Fruit fly (Drosophila melanogaster) whole organism, embryonic: ENCODE data around the gene ckd.

Experiments used
- Bdp1 ChIP-seq: fragments of 200-800 bp; sonication (Bioruptor generic); optimal IDR thresholded peaks from 3 replicates; lab custom pipeline; 2016; ENCODE audit warnings: missing biosample characterization, missing genetic modification characterization
- C15 ChIP-seq: fragments of 200-800 bp; sonication (Bioruptor generic); IDR thresholded peaks from 3 replicates; pipeline ENCODE4 v1.3.6; 2022; ENCODE audit warnings: missing biosample characterization, missing genetic modification characterization
- CG1024 ChIP-seq: fragments of 200-800 bp; sonication (Bioruptor generic); IDR thresholded peaks from 2 replicates; pipeline ENCODE4 v1.3.6; 2022; ENCODE audit warnings: missing biosample characterization, missing genetic modification characterization
- CG10979 ChIP-seq: fragments of 200-800 bp; sonication (Bioruptor generic); optimal IDR thresholded peaks from 2 replicates; lab custom pipeline; 2018; ENCODE audit warnings: missing biosample characterization, mild to moderate bottlenecking, missing genetic modification characterization, moderate library complexity
- CG11695 ChIP-seq: fragments of 200-800 bp; sonication (Bioruptor generic); IDR thresholded peaks from 3 replicates; pipeline ENCODE4 v1.3.6; 2022; ENCODE audit warnings: missing biosample characterization, missing genetic modification characterization
- CG12236 ChIP-seq: fragments of 200-800 bp; sonication (Bioruptor generic); optimal IDR thresholded peaks from 2 replicates; lab custom pipeline; 2016; ENCODE audit warnings: missing biosample characterization, missing genetic modification characterization
- CG14050 ChIP-seq: fragments of 200-800 bp; sonication (Bioruptor generic); IDR thresholded peaks from 3 replicates; pipeline ENCODE4 v1.3.6; 2022; ENCODE audit warnings: missing biosample characterization, missing genetic modification characterization
- CG14710 ChIP-seq: fragments of 200-800 bp; sonication (Bioruptor generic); optimal IDR thresholded peaks from 3 replicates; lab custom pipeline; 2019; ENCODE audit warnings: missing biosample characterization, mild to moderate bottlenecking, missing genetic modification characterization, moderate library complexity
- CG18011 ChIP-seq: fragments of 200-800 bp; sonication (Bioruptor generic); optimal IDR thresholded peaks from 2 replicates; lab custom pipeline; 2017; ENCODE audit warnings: missing biosample characterization, missing genetic modification characterization, mild to moderate bottlenecking, moderate library complexity, missing genotype
- CG18619 ChIP-seq: fragments of 200-800 bp; sonication (Bioruptor generic); optimal IDR thresholded peaks from 3 replicates; lab custom pipeline; 2017; ENCODE audit warnings: missing biosample characterization, mild to moderate bottlenecking, missing genetic modification characterization
- CG4707 ChIP-seq: fragments of 200-800 bp; sonication (Bioruptor generic); optimal IDR thresholded peaks from 2 replicates; lab custom pipeline; 2018; ENCODE audit warnings: missing biosample characterization, mild to moderate bottlenecking, missing genetic modification characterization, moderate library complexity
- CG4730 ChIP-seq: fragments of 200-800 bp; sonication (Bioruptor generic); IDR thresholded peaks from 2 replicates; pipeline ENCODE4 v1.3.6; 2022; ENCODE audit warnings: missing biosample characterization, missing genetic modification characterization
- CG4820 ChIP-seq: fragments of 200-800 bp; sonication (Bioruptor generic); optimal IDR thresholded peaks from 3 replicates; lab custom pipeline; 2016; ENCODE audit warnings: missing biosample characterization, missing genetic modification characterization
- CG6765 ChIP-seq: fragments of 200-800 bp; sonication (Bioruptor generic); optimal IDR thresholded peaks from 3 replicates; lab custom pipeline; 2017; ENCODE audit warnings: missing biosample characterization, mild to moderate bottlenecking, missing genetic modification characterization
- CG7745 ChIP-seq: fragments of 200-800 bp; sonication (Bioruptor generic); optimal IDR thresholded peaks from 2 replicates; lab custom pipeline; 2018; ENCODE audit warnings: missing biosample characterization, mild to moderate bottlenecking, missing genetic modification characterization, moderate library complexity
- CG8924 ChIP-seq: fragments of 200-800 bp; optimal IDR thresholded peaks from 3 replicates; lab custom pipeline; 2019; ENCODE audit warnings: missing biosample characterization, mild to moderate bottlenecking, missing genetic modification characterization, moderate library complexity
- CG9437 ChIP-seq: fragments of 200-800 bp; sonication (Bioruptor generic); optimal IDR thresholded peaks from 2 replicates; lab custom pipeline; 2018; ENCODE audit warnings: missing biosample characterization, mild to moderate bottlenecking, missing genetic modification characterization
- Deaf1 ChIP-seq: fragments of 200-800 bp; optimal IDR thresholded peaks from 3 replicates; lab custom pipeline; 2019; ENCODE audit warnings: missing biosample characterization, mild to moderate bottlenecking, missing genetic modification characterization, moderate library complexity
- Doc2 ChIP-seq: fragments of 200-800 bp; sonication (Bioruptor generic); IDR thresholded peaks from 2 replicates; pipeline ENCODE4 v1.3.6; 2022; ENCODE audit warnings: missing biosample characterization, missing genetic modification characterization
- Drgx ChIP-seq: fragments of 200-800 bp; sonication (Bioruptor generic); IDR thresholded peaks from 2 replicates; pipeline ENCODE4 v1.3.6; 2022; ENCODE audit warnings: missing biosample characterization, missing genetic modification characterization
- Elba2 ChIP-seq: fragments of 200-800 bp; sonication (Bioruptor generic); optimal IDR thresholded peaks from 3 replicates; lab custom pipeline; 2016; ENCODE audit warnings: missing biosample characterization, missing genetic modification characterization
- Gug ChIP-seq: fragments of 200-800 bp; sonication (Bioruptor generic); IDR thresholded peaks from 4 replicates; pipeline ENCODE4 v1.3.6; 2022; ENCODE audit warnings: missing biosample characterization, missing genetic modification characterization
- HHEX ChIP-seq: fragments of 200-800 bp; sonication (Bioruptor generic); optimal IDR thresholded peaks from 3 replicates; lab custom pipeline; 2017; ENCODE audit warnings: missing biosample characterization, mild to moderate bottlenecking, missing genetic modification characterization, missing genetic modification reagents
- Hr51 ChIP-seq, 2 experiments: fragments of 200-800 bp; sonication (Bioruptor generic); optimal IDR thresholded peaks; 2 replicates in 1 of 2; 3 replicates in 1 of 2; lab custom pipeline; 2016 to 2018; ENCODE audit warnings: missing biosample characterization in 2 of 2, missing genetic modification characterization in 2 of 2, mild to moderate bottlenecking in 1 of 2, moderate library complexity in 1 of 2
- MBD-R2 ChIP-seq: fragments of 200-800 bp; sonication (Bioruptor generic); IDR thresholded peaks from 2 replicates; pipeline ENCODE4 v1.3.6; 2022; ENCODE audit warnings: missing biosample characterization, missing genetic modification characterization
- Nf-YB ChIP-seq: fragments of 200-800 bp; sonication (Bioruptor generic); optimal IDR thresholded peaks from 3 replicates; lab custom pipeline; 2019; ENCODE audit warnings: missing biosample characterization, mild to moderate bottlenecking, missing genetic modification characterization, moderate library complexity
- Taf1 ChIP-seq: fragments of 200-800 bp; sonication (Bioruptor generic); IDR thresholded peaks from 2 replicates; pipeline ENCODE4 v1.3.6; 2022; ENCODE audit warnings: missing biosample characterization, missing genetic modification characterization
- Trl ChIP-seq, 3 experiments: fragments of >200 bp in 2 of 3; fragments of 200-800 bp in 1 of 3; sonication (Bioruptor generic) in 1 of 3; optimal IDR thresholded peaks; 2 replicates in 1 of 3; 3 replicates in 2 of 3; lab custom pipeline; 2016 to 2017; ENCODE audit warnings: missing biosample characterization in 1 of 3, missing genetic modification characterization in 1 of 3
- Usf ChIP-seq: fragments of 200-800 bp; sonication (Bioruptor generic); optimal IDR thresholded peaks from 2 replicates; lab custom pipeline; 2017; ENCODE audit warnings: missing genotype, missing biosample characterization, missing genetic modification characterization
- Xbp1 ChIP-seq: fragments of 200-800 bp; sonication (Bioruptor generic); optimal IDR thresholded peaks from 3 replicates; lab custom pipeline; 2016; ENCODE audit warnings: missing biosample characterization, mild to moderate bottlenecking, missing genetic modification characterization
- bab2 ChIP-seq: fragments of 200-800 bp; sonication (Bioruptor generic); optimal IDR thresholded peaks from 2 replicates; lab custom pipeline; 2016; ENCODE audit warnings: missing biosample characterization, missing genetic modification characterization
- danr ChIP-seq: fragments of 200-800 bp; sonication (Bioruptor generic); IDR thresholded peaks from 2 replicates; pipeline ENCODE4 v1.3.6; 2022; ENCODE audit warnings: missing biosample characterization, missing genetic modification characterization
- dati ChIP-seq: fragments of 200-800 bp; sonication (Bioruptor generic); IDR thresholded peaks from 2 replicates; pipeline ENCODE4 v1.3.6; 2022; ENCODE audit warnings: missing biosample characterization, missing genetic modification characterization
- dysf ChIP-seq: fragments of 200-800 bp; sonication (Bioruptor generic); IDR thresholded peaks from 3 replicates; pipeline ENCODE4 v1.3.6; 2022; ENCODE audit warnings: missing biosample characterization, missing genetic modification characterization
- ham ChIP-seq: fragments of 200-800 bp; sonication (Bioruptor generic); IDR thresholded peaks from 2 replicates; pipeline ENCODE4 v1.3.6; 2022; ENCODE audit warnings: missing biosample characterization, missing genetic modification characterization
- hkb ChIP-seq, 2 experiments: fragments of 200-800 bp in 1 of 2; fragments of >200 bp in 1 of 2; sonication (Bioruptor generic) in 1 of 2; IDR thresholded peaks in 1 of 2; optimal IDR thresholded peaks in 1 of 2; 2 replicates each; pipeline versions ENCODE4 v1.3.6 to Lab custom; 2017 to 2022; ENCODE audit warnings: missing biosample characterization in 1 of 2, missing genetic modification characterization in 1 of 2
- hth ChIP-seq: fragments of >200 bp; optimal IDR thresholded peaks from 2 replicates; lab custom pipeline; 2017; ENCODE audit warnings: inconsistent platforms
- knrl ChIP-seq: fragments of 200-800 bp; sonication (Bioruptor generic); IDR thresholded peaks from 3 replicates; pipeline ENCODE4 v1.3.6; 2022; ENCODE audit warnings: missing biosample characterization, missing genetic modification characterization; ENCODE audit not compliant: partially characterized antibody
- lmd ChIP-seq: fragments of 200-800 bp; sonication (Bioruptor generic); IDR thresholded peaks from 2 replicates; pipeline ENCODE4 v1.3.6; 2022; ENCODE audit warnings: missing biosample characterization, missing genetic modification characterization
- nmo ChIP-seq: fragments of 200-800 bp; sonication (Bioruptor generic); optimal IDR thresholded peaks from 2 replicates; lab custom pipeline; 2018; ENCODE audit warnings: missing biosample characterization, mild to moderate bottlenecking, missing genetic modification characterization, moderate library complexity
- org-1 ChIP-seq: fragments of 200-800 bp; sonication (Bioruptor generic); optimal IDR thresholded peaks from 2 replicates; lab custom pipeline; 2017; ENCODE audit warnings: missing biosample characterization, missing genetic modification characterization
- pum ChIP-seq: fragments of 200-800 bp; sonication (Bioruptor generic); optimal IDR thresholded peaks from 2 replicates; lab custom pipeline; 2016; ENCODE audit warnings: missing biosample characterization, missing genetic modification characterization
- rib ChIP-seq: fragments of 200-800 bp; sonication (Bioruptor generic); IDR thresholded peaks from 2 replicates; pipeline ENCODE4 v1.3.6; 2022; ENCODE audit warnings: missing biosample characterization, missing genetic modification characterization
- stc ChIP-seq: fragments of 200-800 bp; sonication (Bioruptor generic); IDR thresholded peaks from 2 replicates; pipeline ENCODE4 v1.3.6; 2022; ENCODE audit warnings: missing biosample characterization, missing genetic modification characterization
- sug ChIP-seq: fragments of 200-800 bp; optimal IDR thresholded peaks from 2 replicates; lab custom pipeline; 2019; ENCODE audit warnings: missing biosample characterization, mild to moderate bottlenecking, missing genetic modification characterization, moderate library complexity
- unpg ChIP-seq: fragments of 200-800 bp; sonication (Bioruptor generic); optimal IDR thresholded peaks from 3 replicates; lab custom pipeline; 2018; ENCODE audit warnings: missing biosample characterization, mild to moderate bottlenecking, missing genetic modification characterization, moderate library complexity
- wor ChIP-seq: fragments of 200-800 bp; sonication (Bioruptor generic); IDR thresholded peaks from 2 replicates; pipeline ENCODE4 v1.3.6; 2022; ENCODE audit warnings: missing biosample characterization, missing genetic modification characterization
- zfh2 ChIP-seq: fragments of 200-800 bp; sonication (Bioruptor generic); optimal IDR thresholded peaks from 2 replicates; lab custom pipeline; 2016; ENCODE audit warnings: missing biosample characterization, missing genetic modification characterization

ckd gene

DNA sequence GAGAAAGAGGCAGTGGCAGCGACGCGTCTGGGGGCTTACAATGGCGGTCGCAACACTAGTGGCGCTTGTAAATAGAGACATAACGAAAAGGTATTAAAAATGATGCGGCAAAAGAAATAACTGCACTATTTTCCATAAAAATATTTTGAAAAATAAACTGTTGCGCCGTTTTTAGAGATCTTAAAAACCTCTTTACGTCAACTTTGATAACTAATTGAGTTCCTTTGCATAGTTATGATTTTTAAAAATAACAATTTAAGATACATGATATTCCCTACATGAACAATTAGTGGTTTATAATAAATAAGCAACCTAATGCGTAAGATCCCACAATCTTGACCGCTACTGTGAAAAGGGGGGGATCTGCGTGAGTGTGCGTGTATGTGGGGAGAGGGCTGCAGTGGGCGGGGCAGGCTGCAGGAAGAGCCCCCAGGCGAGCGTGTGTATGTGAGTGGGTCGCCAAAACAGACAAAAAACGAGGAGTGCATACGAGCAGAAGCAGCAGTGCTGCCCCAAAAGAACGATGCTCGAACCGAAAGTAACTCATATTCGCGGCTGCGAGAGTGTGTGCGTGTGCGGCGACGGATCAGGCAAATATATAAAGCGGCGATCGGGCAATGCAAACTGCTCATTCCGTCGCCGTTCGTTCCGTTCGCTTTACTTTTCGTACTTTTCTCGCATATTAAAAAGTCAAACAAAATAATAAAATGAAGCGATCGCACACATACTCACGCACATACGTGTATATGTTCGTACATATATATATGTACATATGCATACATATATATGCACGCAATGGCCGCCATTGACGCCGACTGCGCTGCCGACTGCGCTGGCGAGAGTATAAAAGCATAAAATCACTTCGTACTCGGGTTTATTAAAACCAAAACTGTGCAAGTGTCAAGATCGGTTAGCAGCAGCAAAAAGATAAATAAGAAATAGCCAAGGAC, 8.7 kb upstream of the ckd start (continued):
- no peak for TF ChIP-seq CG4707 (GFP tag; lab: Kevin White, UChicago)
- no peak for TF ChIP-seq ham
- no peak for TF ChIP-seq knrl (GFP tag; lab: Robert Waterston, UW)
- TF ChIP-seq CG10979 (tag; lab: Kevin White, UChicago) = peak; percentile 53
- TF ChIP-seq unpg = peak; percentile 21
- TF ChIP-seq CG8924 (tag; lab: Kevin White, UChicago) = peak; percentile 54
- TF ChIP-seq CG11695 = 0 out of 3 replicates have a peak, but pooled peaks have one; percentile 25
- peak; percentile 55 for TF ChIP-seq CG4820
- TF ChIP-seq Xbp1 = peak; percentile 59
- TF ChIP-seq Hr51 (GFP tag; optimal IDR thresholded peaks at IDR 0.05; lab: Kevin White, UChicago) = peak in 1 of 2 experiments; percentile 70
- TF ChIP-seq HHEX = peak; percentile 18
- no peak for TF ChIP-seq Elba2 (GFP tag; lab: Kevin White, UChicago)
- no peak for TF ChIP-seq Gug (GFP tag; lab: Robert Waterston, UW)
- peak; percentile 5 for TF ChIP-seq Nf-YB (GFP tag; lab: Kevin White, UChicago)
- TF ChIP-seq CG9437 (GFP tag; lab: Kevin White, UChicago) = peak; percentile 49
- no peak for TF ChIP-seq sug (tag; lab: Kevin White, UChicago)
- TF ChIP-seq CG1024 (GFP tag; lab: Robert Waterston, UW) = 0 out of 2 replicates have a peak, but pooled peaks have one; percentile 22
- no peak for TF ChIP-seq MBD-R2 (GFP tag; lab: Robert Waterston, UW)
- no peak for TF ChIP-seq C15 (GFP tag; lab: Robert Waterston, UW)
- TF ChIP-seq nmo (GFP tag; lab: Kevin White, UChicago) = peak; percentile 74
- TF ChIP-seq CG12236 (GFP tag; lab: Kevin White, UChicago) = no peak
- no peak for TF ChIP-seq hth
- TF ChIP-seq CG7745 = no peak
- no peak for TF ChIP-seq pum (GFP tag; lab: Kevin White, UChicago)
- peak; percentile 46; the same call in 1 of the 3 replicates for TF ChIP-seq dysf (GFP tag; lab: Robert Waterston, UW)
- no peak for TF ChIP-seq Deaf1
- TF ChIP-seq Taf1 (GFP tag; lab: Robert Waterston, UW) = no peak
- no peak for TF ChIP-seq org-1 (GFP tag; lab: Kevin White, UChicago)
- peak; percentile 79 for TF ChIP-seq Drgx (GFP tag; lab: Robert Waterston, UW)
- TF ChIP-seq zfh2 (GFP tag; lab: Kevin White, UChicago) = no peak
- no peak for TF ChIP-seq Trl (optimal IDR thresholded peaks at IDR 0.05; lab: Kevin White, UChicago)
- no peak for TF ChIP-seq Trl (GFP tag; optimal IDR thresholded peaks at IDR 0.05; lab: Kevin White, UChicago)
- TF ChIP-seq CG18011 (GFP tag; lab: Kevin White, UChicago) = no peak
- TF ChIP-seq Bdp1 (GFP tag; lab: Kevin White, UChicago) = no peak
- TF ChIP-seq CG18619 = peak; percentile 45
- no peak for TF ChIP-seq hkb (optimal IDR thresholded peaks at IDR 0.05; lab: Kevin White, UChicago)
- peak; percentile 54; the same call in 1 of the 2 replicates for TF ChIP-seq hkb (GFP tag; IDR thresholded peaks at IDR 0.05; lab: Robert Waterston, UW)
- TF ChIP-seq rib = no peak
- TF ChIP-seq CG6765 (GFP tag; lab: Kevin White, UChicago) = no peak
- no peak for TF ChIP-seq CG4730 (GFP tag; lab: Robert Waterston, UW)
- TF ChIP-seq CG14050 (GFP tag; lab: Robert Waterston, UW) = no peak
- no peak for TF ChIP-seq danr (GFP tag; lab: Robert Waterston, UW)
- TF ChIP-seq Doc2 (GFP tag; lab: Robert Waterston, UW) = no peak
- TF ChIP-seq wor = peak; percentile 49
- TF ChIP-seq Usf (GFP tag; lab: Kevin White, UChicago) = peak; percentile 55
- TF ChIP-seq bab2 (GFP tag; lab: Kevin White, UChicago) = no peak
- 0 out of 2 replicates have a peak, but pooled peaks have one; percentile 21 for TF ChIP-seq dati (GFP tag; lab: Robert Waterston, UW)
- TF ChIP-seq lmd (GFP tag; lab: Robert Waterston, UW) = peak; percentile 33; the same call in 1 of the 2 replicates
- TF ChIP-seq stc = peak; percentile 12; the same call in 1 of the 2 replicates
- TF ChIP-seq CG14710 (tag; lab: Kevin White, UChicago) = peak; percentile 3
